Fruit fly (Drosophila melanogaster): ENCODE data around the gene bel.

bel gene

dm6 chr3R:8659907-8660660, 477 bp downstream of the bel start (continued):
- TF ChIP-seq CG2875 (GFP tag; optimal IDR thresholded peaks at IDR 0.05) (peak; percentile 40), crc (GFP tag; optimal IDR thresholded peaks at IDR 0.05) (no peak), pita (GFP tag; optimal IDR thresholded peaks at IDR 0.05) (peak; percentile 88), dan (GFP tag; IDR thresholded peaks at IDR 0.05) (no peak), abd-A (tag; optimal IDR thresholded peaks at IDR 0.05) (peak; percentile 8), CG7963 (GFP tag; IDR thresholded peaks at IDR 0.05; ENCODE audit: partially characterized antibody) (peak; percentile 91), grau (tag; optimal IDR thresholded peaks at IDR 0.05) (peak; percentile 62), fd96Cb (tag; optimal IDR thresholded peaks at IDR 0.05) (no peak), ewg (GFP tag; optimal IDR thresholded peaks at IDR 0.05) (peak; percentile 47), gt (GFP tag; IDR thresholded peaks at IDR 0.05) (no peak), CG9437 (GFP tag; optimal IDR thresholded peaks at IDR 0.05) (peak; percentile 89), CG31365 (tag; optimal IDR thresholded peaks at IDR 0.05) (no peak), CG8281 (tag; optimal IDR thresholded peaks at IDR 0.05) (no peak), CoRest (tag; optimal IDR thresholded peaks at IDR 0.05) (peak; percentile 60), BEAF-32 (GFP tag; optimal IDR thresholded peaks at IDR 0.05) (peak; percentile 97), CG6683 (GFP tag; optimal IDR thresholded peaks at IDR 0.05) (no peak), Vsx1 (GFP tag; optimal IDR thresholded peaks at IDR 0.05) (no peak), trh (GFP tag; optimal IDR thresholded peaks at IDR 0.05) (no peak), ab (GFP tag; optimal IDR thresholded peaks at IDR 0.05) (no peak), CG10979 (tag; optimal IDR thresholded peaks at IDR 0.05) (no peak), CG10462 (GFP tag; optimal IDR thresholded peaks at IDR 0.05) (no peak), aop (GFP tag; IDR thresholded peaks at IDR 0.05) (peak; percentile 30; the same call in 1 of the 2 replicates), chn (GFP tag; optimal IDR thresholded peaks at IDR 0.05) (no peak), CG17829 (tag; optimal IDR thresholded peaks at IDR 0.05) (peak; percentile 80), nom (GFP tag; optimal IDR thresholded peaks at IDR 0.05) (peak; percentile 10), CG33557 (GFP tag; optimal IDR thresholded peaks at IDR 0.05) (peak; percentile 51), sob (GFP tag; IDR thresholded peaks at IDR 0.05) (peak; percentile 77), Taf1 (GFP tag; IDR thresholded peaks at IDR 0.05) (no peak), ase (GFP tag; IDR thresholded peaks at IDR 0.05) (no peak), exex (tag; optimal IDR thresholded peaks at IDR 0.05) (no peak), br (optimal IDR thresholded peaks at IDR 0.05) (no peak), CG18011 (GFP tag; optimal IDR thresholded peaks at IDR 0.05) (peak; percentile 22), CG1024 (GFP tag; IDR thresholded peaks at IDR 0.05) (0 out of 2 replicates have a peak, but pooled peaks have one; percentile 6), CG4730 (GFP tag; IDR thresholded peaks at IDR 0.05) (no peak), CG7357 (GFP tag; IDR thresholded peaks at IDR 0.05) (no peak), vnd (GFP tag; IDR thresholded peaks at IDR 0.05; ENCODE audit: partially characterized antibody) (peak; percentile 75), wor (GFP tag; IDR thresholded peaks at IDR 0.05) (no peak), trem (tag; optimal IDR thresholded peaks at IDR 0.05) (peak; percentile 88), CG4404 (GFP tag; IDR thresholded peaks at IDR 0.05) (no peak), sens (GFP tag) (peak; percentile 93), E2f1 (GFP tag; IDR thresholded peaks at IDR 0.05) (peak; percentile 13; the same call in 1 of the 2 replicates), CG3065 (GFP tag; optimal IDR thresholded peaks at IDR 0.05) (peak; percentile 45), CG8359 (GFP tag; optimal IDR thresholded peaks at IDR 0.05; ENCODE audit: borderline replicate concordance) (no peak), CG2202 (tag; optimal IDR thresholded peaks at IDR 0.05) (peak; percentile 30), Sry-β (GFP tag; optimal IDR thresholded peaks at IDR 0.05) (no peak), tio (GFP tag; optimal IDR thresholded peaks at IDR 0.05) (no peak), sens-2 (GFP tag; IDR thresholded peaks at IDR 0.05) (no peak), CG10431 (GFP tag; optimal IDR thresholded peaks at IDR 0.05) (no peak), CG3407 (GFP tag; optimal IDR thresholded peaks at IDR 0.05) (no peak), CG12744 (GFP tag; optimal IDR thresholded peaks at IDR 0.05) (no peak)
